Worm (Caenorhabditis elegans): Measurements from ENCODE around the gene ZC412.5.

ZC412.5 gene

DNA sequence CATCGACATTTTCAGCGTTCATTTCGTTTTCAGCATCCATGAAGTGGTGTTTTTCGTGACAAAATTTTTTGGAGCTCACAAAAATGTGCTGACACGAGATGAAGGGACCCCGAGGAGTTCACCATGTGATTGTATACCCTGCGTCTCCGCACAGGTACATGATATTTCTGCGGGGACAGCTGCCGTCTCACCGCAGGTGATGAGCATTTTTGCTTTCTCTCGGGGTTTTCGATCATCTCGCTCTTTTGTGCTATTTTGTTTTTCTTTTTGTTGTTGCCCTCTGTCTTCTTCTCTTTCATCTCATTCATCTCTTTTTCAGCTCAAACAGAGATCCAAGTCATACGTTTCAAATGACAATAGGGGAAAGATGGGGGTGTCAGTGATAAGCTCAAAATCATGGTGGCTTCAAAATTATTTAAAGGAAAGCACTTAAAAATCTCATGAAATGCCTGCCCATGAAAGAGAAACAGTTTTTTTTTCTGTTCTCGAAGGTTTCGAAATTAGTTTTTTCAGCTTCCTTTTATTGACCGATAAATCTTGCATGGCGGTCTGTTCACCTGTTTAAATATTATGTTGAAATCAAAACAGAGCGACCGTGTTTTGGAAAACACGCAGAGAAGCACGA, 27.9 kb downstream of the ZC412.5 start, which contains the start of gene ret-1:
Gene ret-1, minus strand, starts transcription at position 123 of the 625 bp plus-strand sequence.
- TF ChIP-seq blmp-1 (tag; optimal IDR thresholded peaks at IDR 0.05; ENCODE audit: insufficient read depth) (no peak), nhr-6 (tag; optimal IDR thresholded peaks at IDR 0.05) (no peak), sma-9 (GFP tag; optimal IDR thresholded peaks at IDR 0.05) (peak; percentile 41), sma-9 (tag; optimal IDR thresholded peaks at IDR 0.05) (no peak), elt-3 (tag; optimal IDR thresholded peaks at IDR 0.05) (no peak), F13H6.1 (tag; optimal IDR thresholded peaks at IDR 0.05) (peak; percentile 68), C34F6.9 (tag; optimal IDR thresholded peaks at IDR 0.05) (peak; percentile 38), mdl-1 (tag; optimal IDR thresholded peaks at IDR 0.05) (peak in 1 of 2 experiments; percentile 25), nhr-129 (tag; optimal IDR thresholded peaks at IDR 0.05) (peak; percentile 73), unc-55 (GFP tag; optimal IDR thresholded peaks at IDR 0.05) (no peak), Y55F3AM.14 (GFP tag; optimal IDR thresholded peaks at IDR 0.05) (peak; percentile 68)

DNA sequence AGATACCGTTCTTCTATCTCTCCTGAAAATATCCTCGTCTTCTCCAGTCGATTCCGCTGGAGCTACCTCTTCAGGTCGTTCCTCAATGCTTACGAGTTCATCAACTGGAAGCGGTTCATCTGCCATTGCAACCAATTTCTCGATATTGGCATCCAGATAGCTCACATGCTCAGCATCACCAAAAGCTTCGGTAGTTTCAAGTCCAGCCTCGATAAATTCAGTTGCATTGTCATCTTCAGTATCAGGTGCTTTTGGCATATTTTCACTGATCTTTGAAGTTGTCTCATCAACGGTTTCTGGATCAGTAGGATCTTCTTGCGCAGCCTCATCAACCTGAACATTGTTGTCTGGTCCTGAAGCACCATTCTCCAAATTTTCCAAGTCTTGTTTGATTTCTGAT, 33.6 kb downstream of the ZC412.5 start:
- TF ChIP-seq ztf-4 (tag; optimal IDR thresholded peaks at IDR 0.05) (no peak), gmeb-1 (tag; optimal IDR thresholded peaks at IDR 0.05) (no peak), C34F6.9 (tag; optimal IDR thresholded peaks at IDR 0.05) (no peak), sma-3 (GFP tag; optimal IDR thresholded peaks at IDR 0.05) (no peak), lin-13 (GFP tag; optimal IDR thresholded peaks at IDR 0.05) (no peak)

ce11 chrV:14838130-14838529, 37.1 kb downstream of the ZC412.5 start:
- TF ChIP-seq blmp-1 (tag; optimal IDR thresholded peaks at IDR 0.05; ENCODE audit: insufficient read depth) = no peak
- no peak for TF ChIP-seq unc-55 (GFP tag; optimal IDR thresholded peaks at IDR 0.05)
- no peak for TF ChIP-seq ztf-1 (GFP tag; conservative IDR thresholded peaks at IDR 0.05)
- no peak for TF ChIP-seq aly-2 (tag; optimal IDR thresholded peaks at IDR 0.05)
- TF ChIP-seq elt-3 (tag; optimal IDR thresholded peaks at IDR 0.05) = no peak
- no peak for TF ChIP-seq gmeb-1 (tag; optimal IDR thresholded peaks at IDR 0.05)
- no peak for TF ChIP-seq ama-1 (optimal IDR thresholded peaks at IDR 0.05)
- no peak for TF ChIP-seq mdl-1 (tag; optimal IDR thresholded peaks at IDR 0.05)
- TF ChIP-seq C34F6.9 (tag; optimal IDR thresholded peaks at IDR 0.05) = no peak
- TF ChIP-seq egl-27 (tag; optimal IDR thresholded peaks at IDR 0.05) = no peak
- TF ChIP-seq lsy-2 (tag; optimal IDR thresholded peaks at IDR 0.05) = no peak
- no peak for TF ChIP-seq nhr-6 (tag; optimal IDR thresholded peaks at IDR 0.05)
- TF ChIP-seq sem-4 (tag; optimal IDR thresholded peaks at IDR 0.05) = no peak
- no peak for TF ChIP-seq nhr-237 (tag; optimal IDR thresholded peaks at IDR 0.05)

ce11 chrV:14835075-14835991, 39.9 kb downstream of the ZC412.5 start:
- TF ChIP-seq lin-11 (tag; optimal IDR thresholded peaks at IDR 0.05) = no peak
- no peak for TF ChIP-seq C34F6.9 (tag; optimal IDR thresholded peaks at IDR 0.05)
- no peak for TF ChIP-seq nhr-129 (tag; optimal IDR thresholded peaks at IDR 0.05)
- TF ChIP-seq mdl-1 (tag; optimal IDR thresholded peaks at IDR 0.05) = no peak
- no peak for TF ChIP-seq nhr-237 (tag; optimal IDR thresholded peaks at IDR 0.05)
- no peak for TF ChIP-seq dmd-4 (tag; optimal IDR thresholded peaks at IDR 0.05)
- TF ChIP-seq elt-3 (tag; optimal IDR thresholded peaks at IDR 0.05) = no peak
- peak in 1 of 2 experiments; percentile 6 for TF ChIP-seq lsy-2 (tag; optimal IDR thresholded peaks at IDR 0.05)
- TF ChIP-seq nhr-21 (tag; optimal IDR thresholded peaks at IDR 0.05) = no peak
- TF ChIP-seq aly-2 (tag; optimal IDR thresholded peaks at IDR 0.05) = no peak
- no peak for TF ChIP-seq lin-39 (tag; optimal IDR thresholded peaks at IDR 0.05)
- TF ChIP-seq elt-1 (tag; optimal IDR thresholded peaks at IDR 0.05) = no peak
- TF ChIP-seq F13H6.1 (tag; optimal IDR thresholded peaks at IDR 0.05) = peak; percentile 13

DNA sequence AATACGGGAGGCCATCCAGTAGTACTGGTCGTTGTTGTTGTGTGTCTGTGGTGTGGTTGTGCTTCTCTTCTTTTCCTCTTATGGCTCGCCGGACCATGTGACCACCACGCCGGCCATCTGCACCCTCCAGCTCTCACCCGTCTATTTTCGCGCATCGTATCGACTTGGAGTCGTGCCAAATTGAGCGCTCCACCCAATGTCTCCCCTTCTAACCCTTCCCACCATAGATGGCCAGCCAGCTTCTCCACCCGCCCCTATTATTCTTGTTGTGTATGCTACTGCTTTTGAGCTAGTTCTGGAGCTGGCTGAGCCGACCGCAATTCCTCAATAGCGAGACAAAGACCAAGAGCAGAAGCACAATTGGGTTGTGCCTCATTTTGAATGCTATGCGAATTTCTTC, 42.1 kb downstream of the ZC412.5 start:
- TF ChIP-seq F13H6.1 (tag; optimal IDR thresholded peaks at IDR 0.05) (peak; percentile 39), sma-9 (GFP tag; optimal IDR thresholded peaks at IDR 0.05) (peak; percentile 5), sma-9 (tag; optimal IDR thresholded peaks at IDR 0.05) (no peak), alr-1 (tag; optimal IDR thresholded peaks at IDR 0.05) (no peak), lsy-2 (tag; optimal IDR thresholded peaks at IDR 0.05) (peak in 1 of 2 experiments; percentile 18), elt-3 (tag; optimal IDR thresholded peaks at IDR 0.05) (no peak), R02D3.7 (tag; optimal IDR thresholded peaks at IDR 0.05) (no peak), zag-1 (tag; optimal IDR thresholded peaks at IDR 0.05) (peak; percentile 42), C34F6.9 (tag; optimal IDR thresholded peaks at IDR 0.05) (peak; percentile 44), lin-11 (tag; optimal IDR thresholded peaks at IDR 0.05) (no peak), fos-1 (tag; optimal IDR thresholded peaks at IDR 0.05) (no peak), unc-55 (GFP tag; optimal IDR thresholded peaks at IDR 0.05) (peak; percentile 32), nhr-129 (tag; optimal IDR thresholded peaks at IDR 0.05) (peak; percentile 36), gmeb-1 (tag; optimal IDR thresholded peaks at IDR 0.05) (no peak), skn-1 (tag; optimal IDR thresholded peaks at IDR 0.05) (no peak), nhr-77 (tag; optimal IDR thresholded peaks at IDR 0.05) (no peak), sem-4 (tag; optimal IDR thresholded peaks at IDR 0.05) (peak; percentile 15), aly-2 (tag; optimal IDR thresholded peaks at IDR 0.05) (no peak), mab-5 (tag; optimal IDR thresholded peaks at IDR 0.05) (peak; percentile 31), mdl-1 (tag; optimal IDR thresholded peaks at IDR 0.05) (peak in 1 of 2 experiments; percentile 44)

Measured in whole organism, L2 larva.